Fruit fly (Drosophila melanogaster) whole organism, embryonic: ENCODE data around the gene Polr3A.
A peak's percentile ranks its signal among the peaks of the same experiment; 100 is the strongest.

Experiments
- B-H2 ChIP-seq: fragments of 200-800 bp; sonication (Bioruptor generic); optimal IDR thresholded peaks from 2 replicates; lab custom pipeline; 2018; ENCODE audit warnings: missing biosample characterization, mild to moderate bottlenecking, missing genetic modification characterization
- BEAF-32 ChIP-seq: fragments of 200-800 bp; sonication (Bioruptor generic); optimal IDR thresholded peaks from 3 replicates; lab custom pipeline; 2017; ENCODE audit warnings: missing biosample characterization, missing genetic modification characterization, mild to moderate bottlenecking, moderate library complexity, missing genetic modification reagents
- CG10267 ChIP-seq: fragments of 200-800 bp; sonication (Bioruptor generic); optimal IDR thresholded peaks from 2 replicates; lab custom pipeline; 2018; ENCODE audit warnings: missing biosample characterization, mild to moderate bottlenecking, missing genetic modification characterization, moderate library complexity
- CG11093 ChIP-seq: fragments of 200-800 bp; sonication (Bioruptor generic); IDR thresholded peaks from 3 replicates; pipeline ENCODE4 v1.3.6; 2022; ENCODE audit warnings: missing biosample characterization, missing genetic modification characterization
- CG11456 ChIP-seq: fragments of 200-800 bp; sonication (Bioruptor generic); IDR thresholded peaks from 3 replicates; pipeline ENCODE4 v1.3.6; 2022; ENCODE audit warnings: missing biosample characterization, missing genetic modification characterization
- CG11723 ChIP-seq: fragments of 200-800 bp; sonication (Bioruptor generic); optimal IDR thresholded peaks from 2 replicates; lab custom pipeline; 2017; ENCODE audit warnings: missing biosample characterization, mild to moderate bottlenecking, missing genetic modification characterization
- CG12104 ChIP-seq: fragments of 200-800 bp; sonication (Bioruptor generic); optimal IDR thresholded peaks from 3 replicates; lab custom pipeline; 2016; ENCODE audit warnings: missing biosample characterization, missing genetic modification characterization
- CG12236 ChIP-seq: fragments of 200-800 bp; sonication (Bioruptor generic); optimal IDR thresholded peaks from 2 replicates; lab custom pipeline; 2016; ENCODE audit warnings: missing biosample characterization, missing genetic modification characterization
- CG13287 ChIP-seq: fragments of 200-800 bp; sonication (Bioruptor generic); IDR thresholded peaks from 2 replicates; pipeline ENCODE4 v1.3.6; 2022; ENCODE audit warnings: missing biosample characterization, missing genetic modification characterization; ENCODE audit not compliant: partially characterized antibody
- CG14710 ChIP-seq: fragments of 200-800 bp; sonication (Bioruptor generic); optimal IDR thresholded peaks from 3 replicates; lab custom pipeline; 2019; ENCODE audit warnings: missing biosample characterization, mild to moderate bottlenecking, missing genetic modification characterization, moderate library complexity
- CG15514 ChIP-seq: fragments of 200-800 bp; sonication (Bioruptor generic); optimal IDR thresholded peaks from 3 replicates; lab custom pipeline; 2017; ENCODE audit warnings: missing biosample characterization, missing genetic modification characterization, mild to moderate bottlenecking, moderate library complexity, missing genetic modification reagents
- CG17186 ChIP-seq: fragments of 200-800 bp; sonication (Bioruptor generic); optimal IDR thresholded peaks from 3 replicates; lab custom pipeline; 2017; ENCODE audit warnings: missing biosample characterization, missing genetic modification reagents, missing genetic modification characterization
- CG2116 ChIP-seq: fragments of 200-800 bp; sonication (Bioruptor generic); optimal IDR thresholded peaks from 3 replicates; lab custom pipeline; 2018; ENCODE audit warnings: missing biosample characterization, mild to moderate bottlenecking, missing genetic modification characterization
- CG30020 ChIP-seq: fragments of 200-800 bp; optimal IDR thresholded peaks from 2 replicates; lab custom pipeline; 2019; ENCODE audit warnings: missing biosample characterization, mild to moderate bottlenecking, missing genetic modification characterization, moderate library complexity
- CG3995 ChIP-seq: fragments of 200-800 bp; sonication (Bioruptor generic); optimal IDR thresholded peaks from 3 replicates; lab custom pipeline; 2016; ENCODE audit warnings: missing biosample characterization, missing genetic modification characterization
- CG4730 ChIP-seq: fragments of 200-800 bp; sonication (Bioruptor generic); IDR thresholded peaks from 2 replicates; pipeline ENCODE4 v1.3.6; 2022; ENCODE audit warnings: missing biosample characterization, missing genetic modification characterization
- CG7963 ChIP-seq: fragments of 200-800 bp; sonication (Bioruptor generic); IDR thresholded peaks from 3 replicates; pipeline ENCODE4 v1.3.6; 2022; ENCODE audit warnings: missing biosample characterization, missing genetic modification characterization; ENCODE audit not compliant: partially characterized antibody
- CoRest ChIP-seq: fragments of 200-800 bp; sonication (Bioruptor generic); optimal IDR thresholded peaks from 3 replicates; lab custom pipeline; 2018; ENCODE audit warnings: missing biosample characterization, mild to moderate bottlenecking, missing genetic modification characterization, moderate library complexity
- Deaf1 ChIP-seq: fragments of 200-800 bp; optimal IDR thresholded peaks from 3 replicates; lab custom pipeline; 2019; ENCODE audit warnings: missing biosample characterization, mild to moderate bottlenecking, missing genetic modification characterization, moderate library complexity
- Dll ChIP-seq: fragments of 200-800 bp; sonication (Bioruptor generic); IDR thresholded peaks from 4 replicates; pipeline ENCODE4 v1.3.6; 2022; ENCODE audit warnings: missing biosample characterization, missing genetic modification characterization; ENCODE audit not compliant: partially characterized antibody
- Dref ChIP-seq: fragments of 200-800 bp; sonication (Bioruptor generic); IDR thresholded peaks from 2 replicates; pipeline ENCODE4 v1.3.6; 2022; ENCODE audit warnings: missing biosample characterization, missing genetic modification characterization
- Gug ChIP-seq: fragments of 200-800 bp; sonication (Bioruptor generic); IDR thresholded peaks from 4 replicates; pipeline ENCODE4 v1.3.6; 2022; ENCODE audit warnings: missing biosample characterization, missing genetic modification characterization
- Hmr ChIP-seq: fragments of 200-800 bp; sonication (Bioruptor generic); optimal IDR thresholded peaks from 3 replicates; lab custom pipeline; 2017; ENCODE audit warnings: mild to moderate bottlenecking, missing biosample characterization, missing genetic modification reagents, missing genetic modification characterization
- Myb ChIP-seq: fragments of 200-800 bp; sonication (Bioruptor generic); optimal IDR thresholded peaks from 2 replicates; lab custom pipeline; 2016; ENCODE audit warnings: missing biosample characterization, missing genetic modification characterization
- NC2β ChIP-seq: fragments of 200-800 bp; sonication (Bioruptor generic); optimal IDR thresholded peaks from 2 replicates; lab custom pipeline; 2016; ENCODE audit warnings: missing biosample characterization, missing genetic modification characterization
- NK7.1 ChIP-seq: fragments of 200-800 bp; sonication (Bioruptor generic); optimal IDR thresholded peaks from 3 replicates; lab custom pipeline; 2016; ENCODE audit warnings: missing biosample characterization, missing genetic modification characterization
- Side ChIP-seq: fragments of 200-800 bp; sonication (Bioruptor generic); optimal IDR thresholded peaks from 2 replicates; lab custom pipeline; 2016; ENCODE audit warnings: missing biosample characterization, missing genetic modification characterization
- Sry-β ChIP-seq: fragments of 200-800 bp; sonication (Bioruptor generic); optimal IDR thresholded peaks from 2 replicates; lab custom pipeline; 2018; ENCODE audit warnings: missing biosample characterization, mild to moderate bottlenecking, missing genetic modification characterization, moderate library complexity
- Sry-δ ChIP-seq: fragments of 200-800 bp; sonication (Bioruptor generic); optimal IDR thresholded peaks from 2 replicates; lab custom pipeline; 2016; ENCODE audit warnings: missing biosample characterization, missing genetic modification characterization
- bbx ChIP-seq: fragments of 200-800 bp; sonication (Bioruptor generic); IDR thresholded peaks from 2 replicates; pipeline ENCODE4 v1.3.6; 2022; ENCODE audit warnings: missing biosample characterization, missing genetic modification characterization; ENCODE audit not compliant: partially characterized antibody
- cas ChIP-seq: fragments of 200-800 bp; sonication (Bioruptor generic); IDR thresholded peaks from 2 replicates; pipeline ENCODE4 v1.3.6; 2022; ENCODE audit warnings: missing biosample characterization, missing genetic modification characterization
- corto ChIP-seq: fragments of 200-800 bp; sonication (Bioruptor generic); optimal IDR thresholded peaks from 2 replicates; lab custom pipeline; 2016; ENCODE audit warnings: missing biosample characterization, mild to moderate bottlenecking, missing genetic modification characterization, moderate library complexity
- crp ChIP-seq, 2 experiments: fragments of 200-800 bp; sonication (Bioruptor generic); optimal IDR thresholded peaks; 2 replicates in 1 of 2; 3 replicates in 1 of 2; lab custom pipeline; 2017; ENCODE audit warnings: missing biosample characterization in 2 of 2, missing genetic modification characterization in 2 of 2, mild to moderate bottlenecking in 1 of 2, moderate library complexity in 1 of 2
- eyg ChIP-seq: fragments of 200-800 bp; sonication (Bioruptor generic); optimal IDR thresholded peaks from 3 replicates; lab custom pipeline; 2016; ENCODE audit warnings: missing biosample characterization, missing genetic modification characterization
- gsb-n ChIP-seq: fragments of 200-800 bp; sonication (Bioruptor generic); optimal IDR thresholded peaks from 3 replicates; lab custom pipeline; 2018; ENCODE audit warnings: missing biosample characterization, mild to moderate bottlenecking, missing genetic modification characterization
- mld ChIP-seq: fragments of 200-800 bp; sonication (Bioruptor generic); IDR thresholded peaks from 3 replicates; pipeline ENCODE4 v1.3.6; 2022; ENCODE audit warnings: missing biosample characterization, missing genetic modification characterization; ENCODE audit not compliant: partially characterized antibody
- nom ChIP-seq: fragments of 200-800 bp; sonication (Bioruptor generic); optimal IDR thresholded peaks from 2 replicates; lab custom pipeline; 2017; ENCODE audit warnings: missing biosample characterization, missing genetic modification characterization, mild to moderate bottlenecking, moderate library complexity, missing genetic modification reagents
- pfk ChIP-seq: fragments of 200-800 bp; sonication (Bioruptor generic); optimal IDR thresholded peaks from 2 replicates; lab custom pipeline; 2018; ENCODE audit warnings: missing biosample characterization, mild to moderate bottlenecking, missing genetic modification characterization, moderate library complexity
- pzg ChIP-seq: fragments of 200-800 bp; sonication (Bioruptor generic); optimal IDR thresholded peaks from 3 replicates; lab custom pipeline; 2018; ENCODE audit warnings: missing biosample characterization, mild to moderate bottlenecking, missing genetic modification characterization, moderate library complexity
- row ChIP-seq: fragments of 200-800 bp; sonication (Bioruptor generic); IDR thresholded peaks from 3 replicates; pipeline ENCODE4 v1.3.6; 2022; ENCODE audit warnings: missing biosample characterization, missing genetic modification characterization
- run ChIP-seq: fragments of 200-800 bp; sonication (Bioruptor generic); optimal IDR thresholded peaks from 3 replicates; lab custom pipeline; 2018; ENCODE audit warnings: missing biosample characterization, mild to moderate bottlenecking, missing genetic modification characterization
- sens ChIP-seq: fragments of 200-800 bp; sonication (Bioruptor generic); peaks from one replicate; lab custom pipeline; 2016; ENCODE audit warnings: missing biosample characterization, missing genetic modification characterization
- sug ChIP-seq: fragments of 200-800 bp; optimal IDR thresholded peaks from 2 replicates; lab custom pipeline; 2019; ENCODE audit warnings: missing biosample characterization, mild to moderate bottlenecking, missing genetic modification characterization, moderate library complexity
- tll ChIP-seq, 2 experiments: fragments of 200-800 bp in 1 of 2; fragments of >200 bp in 1 of 2; sonication (Bioruptor generic) in 1 of 2; optimal IDR thresholded peaks; 2 replicates each; lab custom pipeline; 2017 to 2019; ENCODE audit warnings: missing biosample characterization in 2 of 2, missing genetic modification characterization in 2 of 2, mild to moderate bottlenecking in 1 of 2, moderate library complexity in 1 of 2
- trem ChIP-seq: fragments of 200-800 bp; optimal IDR thresholded peaks from 3 replicates; lab custom pipeline; 2019; ENCODE audit warnings: missing biosample characterization, mild to moderate bottlenecking, missing genetic modification characterization, moderate library complexity
- unc-4 ChIP-seq: fragments of 200-800 bp; sonication (Bioruptor generic); IDR thresholded peaks from 2 replicates; pipeline ENCODE4 v1.3.6; 2022; ENCODE audit warnings: missing biosample characterization, missing genetic modification characterization; ENCODE audit not compliant: partially characterized antibody
- wek ChIP-seq: fragments of 200-800 bp; sonication (Bioruptor generic); optimal IDR thresholded peaks from 3 replicates; lab custom pipeline; 2018; ENCODE audit warnings: missing biosample characterization, mild to moderate bottlenecking, missing genetic modification characterization, moderate library complexity

Gene Polr3A

dm6 chrX:15737110-15737509 is 25.6 kb upstream of the Polr3A start, which contains the start of gene Arp6:
Gene Arp6, minus strand, starts transcription at chrX:15737120.
- TF ChIP-seq Dll (GFP tag; lab: Robert Waterston, UW), result 0 out of 4 replicates have a peak, but pooled peaks have one; percentile 42
- TF ChIP-seq CG2116, result peak; percentile 40
- TF ChIP-seq mld (GFP tag; lab: Robert Waterston, UW), result no peak
- peak; percentile 32 for TF ChIP-seq BEAF-32 (GFP tag; lab: Kevin White, UChicago)
- peak; percentile 57 for TF ChIP-seq Dref (GFP tag; lab: Robert Waterston, UW)
- peak; percentile 43 for TF ChIP-seq sens
- TF ChIP-seq trem (tag; lab: Kevin White, UChicago), result peak; percentile 29
- TF ChIP-seq gsb-n (tag; lab: Kevin White, UChicago), result no peak
- peak; percentile 26 for TF ChIP-seq CG15514
- TF ChIP-seq Sry-β, result peak; percentile 93
- peak; percentile 26 for TF ChIP-seq CG14710 (tag; lab: Kevin White, UChicago)
- no peak for TF ChIP-seq NK7.1 (GFP tag; lab: Kevin White, UChicago)
- 0 out of 2 replicates have a peak, but pooled peaks have one; percentile 24 for TF ChIP-seq unc-4
- peak; percentile 7 for TF ChIP-seq Sry-δ (GFP tag; lab: Kevin White, UChicago)
- no peak for TF ChIP-seq Deaf1 (tag; lab: Kevin White, UChicago)
- TF ChIP-seq Side, result no peak
- peak; percentile 65 for TF ChIP-seq CG3995
- TF ChIP-seq sug (tag; lab: Kevin White, UChicago), result peak; percentile 6
- TF ChIP-seq Myb (GFP tag; lab: Kevin White, UChicago), result peak; percentile 48
- peak in 1 of 2 experiments; percentile 65 for TF ChIP-seq crp (GFP tag; optimal IDR thresholded peaks at IDR 0.05; lab: Kevin White, UChicago)
- TF ChIP-seq CG30020, result peak; percentile 1
- no peak for TF ChIP-seq CoRest (tag; lab: Kevin White, UChicago)
- TF ChIP-seq row (GFP tag; lab: Robert Waterston, UW), result peak; percentile 61
- peak; percentile 38 for TF ChIP-seq CG10267 (tag; lab: Kevin White, UChicago)

- TF ChIP-seq B-H2 (peak; percentile 1), CG11093 (GFP tag; lab: Robert Waterston, UW) (peak; percentile 28; the same call in 1 of the 3 replicates), bbx (GFP tag; lab: Robert Waterston, UW) (peak; percentile 32; the same call in 1 of the 2 replicates), trem (tag; lab: Kevin White, UChicago) (peak; percentile 49), CG11456 (GFP tag; lab: Robert Waterston, UW) (no peak), CG4730 (no peak), CG11723 (GFP tag; lab: Kevin White, UChicago) (no peak), run (tag; lab: Kevin White, UChicago) (no peak), CG13287 (GFP tag; lab: Robert Waterston, UW) (peak; percentile 45), corto (GFP tag; lab: Kevin White, UChicago) (no peak), nom (GFP tag; lab: Kevin White, UChicago) (no peak), NC2β (no peak), Gug (GFP tag; lab: Robert Waterston, UW) (peak; percentile 26; the same call in 1 of the 4 replicates), eyg (GFP tag; lab: Kevin White, UChicago) (no peak), CG7963 (GFP tag; lab: Robert Waterston, UW) (0 out of 3 replicates have a peak, but pooled peaks have one; percentile 19), tll (GFP tag; optimal IDR thresholded peaks at IDR 0.05; lab: Kevin White, UChicago) (peak in 1 of 2 experiments; percentile 36), Dll (GFP tag; lab: Robert Waterston, UW) (peak; percentile 66), CG12104 (no peak), pfk (GFP tag; lab: Kevin White, UChicago) (no peak), CG12236 (GFP tag; lab: Kevin White, UChicago) (no peak), Hmr (GFP tag; lab: Kevin White, UChicago) (no peak), CG17186 (GFP tag; lab: Kevin White, UChicago) (no peak), pzg (GFP tag; lab: Kevin White, UChicago) (peak; percentile 54), wek (GFP tag; lab: Kevin White, UChicago) (no peak), cas (no peak)
Measured at dm6 chrX:15738890-15739550, 23.7 kb upstream of the Polr3A start, which contains the start of the genes CG11679 and CG8206. Gene CG11679, minus strand, starts transcription at chrX:15738954. Gene CG8206, plus strand, starts transcription at chrX:15739230.
